Fruit fly (Drosophila melanogaster) whole organism, adult: Measurements from ENCODE around the gene Rpn11.
A peak's percentile ranks its signal among the peaks of the same experiment; 100 is the strongest.

Experiments used
- CG11617 ChIP-seq: fragments of 200-800 bp; sonication (Bioruptor generic); optimal IDR thresholded peaks from 2 replicates; lab custom pipeline; 2017; ENCODE audit warnings: mild to moderate bottlenecking, missing biosample characterization, missing genetic modification reagents, missing genetic modification characterization
- CG12768 ChIP-seq: fragments of 200-800 bp; sonication (Bioruptor generic); optimal IDR thresholded peaks from 2 replicates; lab custom pipeline; 2017; ENCODE audit warnings: missing biosample characterization, missing genetic modification characterization, mild to moderate bottlenecking, moderate library complexity, missing genetic modification reagents
- CG14711 ChIP-seq: fragments of 200-800 bp; sonication (Bioruptor generic); optimal IDR thresholded peaks from 2 replicates; lab custom pipeline; 2018; ENCODE audit warnings: missing biosample characterization, mild to moderate bottlenecking, missing genetic modification characterization, moderate library complexity
- CG1620 ChIP-seq: fragments of 200-800 bp; sonication (Bioruptor generic); optimal IDR thresholded peaks from 2 replicates; lab custom pipeline; 2016; ENCODE audit warnings: missing biosample characterization, missing genetic modification characterization
- CG33017 ChIP-seq: fragments of 200-800 bp; sonication (Bioruptor generic); optimal IDR thresholded peaks from 2 replicates; lab custom pipeline; 2018; ENCODE audit warnings: missing biosample characterization, mild to moderate bottlenecking, missing genetic modification characterization, moderate library complexity
- CG5204 ChIP-seq: fragments of 200-800 bp; sonication (Bioruptor generic); optimal IDR thresholded peaks from 2 replicates; lab custom pipeline; 2016; ENCODE audit warnings: missing biosample characterization, missing genetic modification characterization
- CG7045 ChIP-seq: fragments of 200-800 bp; sonication (Bioruptor generic); optimal IDR thresholded peaks from 2 replicates; lab custom pipeline; 2017; ENCODE audit warnings: missing biosample characterization, mild to moderate bottlenecking, missing genetic modification characterization
- CG7101 ChIP-seq: fragments of 200-800 bp; sonication (Bioruptor generic); optimal IDR thresholded peaks from 2 replicates; lab custom pipeline; 2018; ENCODE audit warnings: missing biosample characterization, mild to moderate bottlenecking, missing genetic modification characterization, moderate library complexity
- Clk ChIP-seq: fragments of 200-800 bp; sonication (Bioruptor generic); optimal IDR thresholded peaks from 2 replicates; lab custom pipeline; 2017; ENCODE audit warnings: missing biosample characterization, missing genetic modification characterization
- Crg-1 ChIP-seq: fragments of 200-800 bp; sonication (Bioruptor generic); optimal IDR thresholded peaks from 2 replicates; lab custom pipeline; 2016; ENCODE audit warnings: missing biosample characterization, missing genetic modification characterization
- Hr96 ChIP-seq: fragments of 200-800 bp; sonication (Bioruptor generic); optimal IDR thresholded peaks from 2 replicates; lab custom pipeline; 2016; ENCODE audit warnings: missing biosample characterization, missing genetic modification characterization
- Mnt ChIP-seq: fragments of 200-800 bp; sonication (Bioruptor generic); optimal IDR thresholded peaks from 2 replicates; lab custom pipeline; 2016; ENCODE audit warnings: missing biosample characterization, mild to moderate bottlenecking, missing genetic modification characterization
- bab1 ChIP-seq: fragments of 200-800 bp; sonication (Bioruptor generic); optimal IDR thresholded peaks from 3 replicates; lab custom pipeline; 2019; ENCODE audit warnings: missing biosample characterization, mild to moderate bottlenecking, missing genetic modification characterization, moderate library complexity
- cic ChIP-seq: fragments of 200-800 bp; sonication (Bioruptor generic); optimal IDR thresholded peaks from 2 replicates; lab custom pipeline; 2017; ENCODE audit warnings: missing biosample characterization, mild to moderate bottlenecking, missing genetic modification characterization, moderate library complexity
- cnc ChIP-seq, 2 experiments: fragments of >200 bp; optimal IDR thresholded peaks; 2 replicates each; lab custom pipeline; 2017
- kay ChIP-seq: fragments of 200-800 bp; sonication (Bioruptor generic); peaks from one replicate; lab custom pipeline; 2016; ENCODE audit warnings: missing biosample characterization, missing genetic modification characterization, borderline replicate concordance
- ovo ChIP-seq: fragments of 200-800 bp; sonication (Bioruptor generic); optimal IDR thresholded peaks from 2 replicates; lab custom pipeline; 2016; ENCODE audit warnings: missing biosample characterization, missing genetic modification characterization
- pad ChIP-seq: fragments of 200-800 bp; sonication (Bioruptor generic); optimal IDR thresholded peaks from 3 replicates; lab custom pipeline; 2017; ENCODE audit warnings: missing biosample characterization, missing genetic modification characterization, mild to moderate bottlenecking, moderate library complexity, missing genetic modification reagents
- tj ChIP-seq: fragments of 200-800 bp; sonication (Bioruptor generic); optimal IDR thresholded peaks from 3 replicates; lab custom pipeline; 2017; ENCODE audit warnings: missing biosample characterization, mild to moderate bottlenecking, missing genetic modification characterization, moderate library complexity
- toe ChIP-seq: fragments of 200-800 bp; sonication (Bioruptor generic); optimal IDR thresholded peaks from 2 replicates; lab custom pipeline; 2016; ENCODE audit warnings: missing biosample characterization, missing genetic modification characterization

Rpn11 gene

dm6 chr2L:5059645-5060254 lies at the start of gene Rpn11:
Gene Rpn11, minus strand, starts transcription at chr2L:5059790.
- TF ChIP-seq CG14711 (tag; lab: Kevin White, UChicago), result peak; percentile 62
- TF ChIP-seq CG11617 (GFP tag; lab: Kevin White, UChicago), result peak; percentile 72
- TF ChIP-seq CG7045 (GFP tag; lab: Kevin White, UChicago), result peak; percentile 51
- TF ChIP-seq CG7101 (tag; lab: Kevin White, UChicago), result peak; percentile 56
- TF ChIP-seq Hr96 (GFP tag; lab: Kevin White, UChicago), result no peak
- peak; percentile 77 for TF ChIP-seq CG1620 (GFP tag; lab: Kevin White, UChicago)
- no peak for TF ChIP-seq toe (GFP tag; lab: Kevin White, UChicago)
- peak; percentile 57 for TF ChIP-seq Crg-1 (GFP tag; lab: Kevin White, UChicago)
- peak; percentile 52 for TF ChIP-seq pad (GFP tag; lab: Kevin White, UChicago)
- no peak for TF ChIP-seq CG5204 (GFP tag; lab: Kevin White, UChicago)
- TF ChIP-seq cic (GFP tag; lab: Kevin White, UChicago), result no peak
- peak; percentile 64 for TF ChIP-seq bab1
- TF ChIP-seq tj (GFP tag; lab: Kevin White, UChicago), result peak; percentile 97
- TF ChIP-seq Clk (GFP tag; lab: Kevin White, UChicago), result peak; percentile 23
- no peak for TF ChIP-seq kay
- TF ChIP-seq ovo (GFP tag; lab: Kevin White, UChicago), result peak; percentile 63
- TF ChIP-seq CG33017, result peak; percentile 74
- TF ChIP-seq CG12768 (GFP tag; lab: Kevin White, UChicago), result peak; percentile 56
- TF ChIP-seq cnc (optimal IDR thresholded peaks at IDR 0.05; lab: Kevin White, UChicago), result peak; percentile 94 to 98
- TF ChIP-seq Mnt (GFP tag; lab: Kevin White, UChicago), result peak; percentile 28

dm6 chr2L:5109059-5109458 lies 49.5 kb upstream of the Rpn11 start:
- no peak for TF ChIP-seq Crg-1 (GFP tag; lab: Kevin White, UChicago)
- TF ChIP-seq CG12768 (GFP tag; lab: Kevin White, UChicago), result no peak

- TF ChIP-seq CG7045 (GFP tag; lab: Kevin White, UChicago) (no peak), cic (GFP tag; lab: Kevin White, UChicago) (peak; percentile 82)
Observed at dm6 chr2L:5108273-5108653, 48.7 kb upstream of the Rpn11 start.

dm6 chr2L:5107626-5108272 lies 48.2 kb upstream of the Rpn11 start:
- TF ChIP-seq Hr96 (GFP tag; lab: Kevin White, UChicago), result peak; percentile 97
- peak; percentile 84 for TF ChIP-seq tj (GFP tag; lab: Kevin White, UChicago)
- peak; percentile 98 for TF ChIP-seq CG11617 (GFP tag; lab: Kevin White, UChicago)
- TF ChIP-seq CG33017, result peak; percentile 97
- peak; percentile 86 for TF ChIP-seq pad (GFP tag; lab: Kevin White, UChicago)
- peak; percentile 94 for TF ChIP-seq CG12768 (GFP tag; lab: Kevin White, UChicago)
- peak; percentile 95 for TF ChIP-seq Clk (GFP tag; lab: Kevin White, UChicago)
- TF ChIP-seq cnc (optimal IDR thresholded peaks at IDR 0.05; lab: Kevin White, UChicago), result no peak
- peak; percentile 88 for TF ChIP-seq CG1620 (GFP tag; lab: Kevin White, UChicago)
- TF ChIP-seq CG7045 (GFP tag; lab: Kevin White, UChicago), result peak; percentile 96
- TF ChIP-seq Crg-1 (GFP tag; lab: Kevin White, UChicago), result peak; percentile 94
- TF ChIP-seq kay, result peak; percentile 94
- peak; percentile 93 for TF ChIP-seq bab1
- TF ChIP-seq cic (GFP tag; lab: Kevin White, UChicago), result peak; percentile 78
- peak; percentile 93 for TF ChIP-seq toe (GFP tag; lab: Kevin White, UChicago)
- TF ChIP-seq CG14711 (tag; lab: Kevin White, UChicago), result peak; percentile 89
- TF ChIP-seq CG7101 (tag; lab: Kevin White, UChicago), result peak; percentile 97
- TF ChIP-seq ovo (GFP tag; lab: Kevin White, UChicago), result peak; percentile 89
- TF ChIP-seq Mnt (GFP tag; lab: Kevin White, UChicago), result peak; percentile 91
- peak; percentile 98 for TF ChIP-seq CG5204 (GFP tag; lab: Kevin White, UChicago)

- peak; percentile 92 for TF ChIP-seq kay
- TF ChIP-seq pad (GFP tag; lab: Kevin White, UChicago), result no peak
- no peak for TF ChIP-seq cic (GFP tag; lab: Kevin White, UChicago)
- no peak for TF ChIP-seq CG33017
- TF ChIP-seq Mnt (GFP tag; lab: Kevin White, UChicago), result no peak
Observed at dm6 chr2L:5103733-5104132, 44.1 kb upstream of the Rpn11 start.

- TF ChIP-seq Clk (GFP tag; lab: Kevin White, UChicago), result no peak
- TF ChIP-seq CG7101 (tag; lab: Kevin White, UChicago), result no peak
Observed at dm6 chr2L:5100577-5100976, 41.0 kb upstream of the Rpn11 start, which contains the start of gene Msp300. Gene Msp300, plus strand, starts transcription at chr2L:5100877.
